Fruit fly (Drosophila melanogaster): Measurements from ENCODE around the gene CG4669.

Gene CG4669

DNA sequence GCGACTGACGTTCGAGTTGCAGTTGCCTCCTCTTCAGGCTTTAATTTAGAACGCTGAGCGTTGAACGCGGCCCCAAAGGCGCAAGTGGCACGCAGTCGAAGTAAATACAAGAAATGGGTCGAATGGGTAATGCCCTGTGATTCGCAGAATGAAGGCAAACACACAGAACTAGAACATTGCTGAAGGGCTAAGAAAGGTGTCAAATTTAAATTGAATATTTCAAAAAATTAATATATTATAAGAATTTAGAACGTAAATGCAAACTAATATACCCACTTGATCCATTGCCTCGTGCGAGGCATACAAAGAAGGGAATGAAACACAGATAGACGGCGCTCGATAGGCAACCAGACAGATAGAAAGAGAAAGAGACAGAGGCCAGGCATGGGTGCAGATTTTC, 9.0 kb downstream of the CG4669 start (continued):
- TF ChIP-seq H2.0 (GFP tag; IDR thresholded peaks at IDR 0.05) (peak; percentile 63), gro (GFP tag; optimal IDR thresholded peaks at IDR 0.05) (no peak), onecut (GFP tag; IDR thresholded peaks at IDR 0.05) (no peak), p53 (GFP tag; optimal IDR thresholded peaks at IDR 0.05) (no peak), CG12299 (tag; optimal IDR thresholded peaks at IDR 0.05) (no peak), Rfx (GFP tag; IDR thresholded peaks at IDR 0.05) (0 out of 2 replicates have a peak, but pooled peaks have one; percentile 9), MTF-1 (GFP tag; optimal IDR thresholded peaks at IDR 0.05; ENCODE audit: borderline replicate concordance) (no peak), CG8388 (GFP tag; optimal IDR thresholded peaks at IDR 0.05) (peak; percentile 32), Mad (GFP tag; optimal IDR thresholded peaks at IDR 0.05) (no peak), Nf-YA (GFP tag; IDR thresholded peaks at IDR 0.05) (0 out of 2 replicates have a peak, but pooled peaks have one; percentile 30), CG15479 (GFP tag; optimal IDR thresholded peaks at IDR 0.05) (no peak), CG15011 (GFP tag; optimal IDR thresholded peaks at IDR 0.05) (no peak), CG31388 (GFP tag; optimal IDR thresholded peaks at IDR 0.05) (no peak), dmrt99B (tag; optimal IDR thresholded peaks at IDR 0.05) (peak; percentile 63), CG8359 (GFP tag; optimal IDR thresholded peaks at IDR 0.05; ENCODE audit: borderline replicate concordance) (no peak), crol (GFP tag; IDR thresholded peaks at IDR 0.05) (no peak), CG6175 (GFP tag; IDR thresholded peaks at IDR 0.05) (no peak), CG6683 (GFP tag; optimal IDR thresholded peaks at IDR 0.05) (no peak), CG3726 (GFP tag; IDR thresholded peaks at IDR 0.05) (0 out of 3 replicates have a peak, but pooled peaks have one; percentile 34), CG1792 (GFP tag; optimal IDR thresholded peaks at IDR 0.05) (no peak), odd (GFP tag; optimal IDR thresholded peaks at IDR 0.05) (no peak), fd3F (GFP tag; optimal IDR thresholded peaks at IDR 0.05) (no peak), fd102C (GFP tag; optimal IDR thresholded peaks at IDR 0.05) (no peak), mirr (GFP tag; optimal IDR thresholded peaks at IDR 0.05) (no peak), pan (optimal IDR thresholded peaks at IDR 0.05) (no peak), pan (GFP tag; optimal IDR thresholded peaks at IDR 0.05 in 1 of 2, IDR thresholded peaks at IDR 0.05 in 1 of 2) (peak in 1 of 2 experiments; percentile 48), tap (tag; optimal IDR thresholded peaks at IDR 0.05) (peak; percentile 25), CG10565 (GFP tag; optimal IDR thresholded peaks at IDR 0.05) (no peak), Dad (GFP tag; optimal IDR thresholded peaks at IDR 0.05) (no peak), CG12236 (GFP tag; optimal IDR thresholded peaks at IDR 0.05) (no peak), CG7786 (GFP tag; optimal IDR thresholded peaks at IDR 0.05) (no peak), Atf6 (GFP tag; IDR thresholded peaks at IDR 0.05) (no peak), B-H1 (GFP tag; IDR thresholded peaks at IDR 0.05) (peak; percentile 25; the same call in 1 of the 3 replicates), Dip3 (GFP tag; optimal IDR thresholded peaks at IDR 0.05) (no peak), gcm (GFP tag; optimal IDR thresholded peaks at IDR 0.05) (no peak), CG18011 (GFP tag; optimal IDR thresholded peaks at IDR 0.05) (no peak), eyg (GFP tag; optimal IDR thresholded peaks at IDR 0.05) (no peak), Taf1 (GFP tag; IDR thresholded peaks at IDR 0.05) (no peak), CG2202 (tag; optimal IDR thresholded peaks at IDR 0.05) (no peak), CG33213 (GFP tag; optimal IDR thresholded peaks at IDR 0.05) (no peak), HLH3B (GFP tag; IDR thresholded peaks at IDR 0.05) (peak; percentile 43; the same call in 1 of the 2 replicates), Elba2 (GFP tag; optimal IDR thresholded peaks at IDR 0.05) (no peak), CG16815 (GFP tag; optimal IDR thresholded peaks at IDR 0.05) (no peak), ab (GFP tag; optimal IDR thresholded peaks at IDR 0.05) (no peak), cad (GFP tag; optimal IDR thresholded peaks at IDR 0.05) (no peak), repo (GFP tag; optimal IDR thresholded peaks at IDR 0.05) (no peak), Rx (GFP tag; IDR thresholded peaks at IDR 0.05) (no peak), Gug (GFP tag; IDR thresholded peaks at IDR 0.05) (no peak), lilli (GFP tag; optimal IDR thresholded peaks at IDR 0.05) (no peak), dysf (GFP tag; IDR thresholded peaks at IDR 0.05) (peak; percentile 49; the same call in 1 of the 3 replicates), bowl (GFP tag; IDR thresholded peaks at IDR 0.05) (no peak), CG4282 (GFP tag; optimal IDR thresholded peaks at IDR 0.05) (no peak), CG11456 (GFP tag; IDR thresholded peaks at IDR 0.05) (no peak)

Data from whole organism, embryonic.